Worm (Caenorhabditis elegans) whole organism, mixed stage, embryonic: ENCODE measurements around the gene efl-3.

Source experiments
- lsy-2 ChIP-seq: fragments of 150-350 bp; optimal IDR thresholded peaks from 2 replicates; lab custom pipeline; 2014; ENCODE audit warnings: missing biosample characterization, missing genetic modification characterization
- mep-1 ChIP-seq: fragments of 150-350 bp; optimal IDR thresholded peaks from 2 replicates; lab custom pipeline; 2017; ENCODE audit warnings: missing biosample characterization, missing genetic modification reagents, missing genetic modification characterization, inconsistent platforms
- nhr-12 ChIP-seq: fragments of 150-350 bp; optimal IDR thresholded peaks from 2 replicates; lab custom pipeline; 2014; ENCODE audit warnings: missing biosample characterization, missing genetic modification characterization
- nhr-28 ChIP-seq: fragments of 150-350 bp; optimal IDR thresholded peaks from 2 replicates; lab custom pipeline; 2014; ENCODE audit warnings: missing biosample characterization, missing genetic modification characterization
- nhr-76 ChIP-seq: sonication (generic microtip); optimal IDR thresholded peaks from 2 replicates; lab custom pipeline; 2017; ENCODE audit warnings: missing biosample characterization, missing genetic modification characterization
- sptf-1 ChIP-seq: sonication (generic microtip); optimal IDR thresholded peaks from 2 replicates; lab custom pipeline; 2017; ENCODE audit warnings: mild to moderate bottlenecking, missing genetic modification characterization, moderate library complexity, missing compliant biosample characterization
- tbx-8 ChIP-seq: fragments of 200-800 bp; sonication (Bioruptor generic); optimal IDR thresholded peaks from 2 replicates; lab custom pipeline; 2018; ENCODE audit warnings: mild to moderate bottlenecking, missing genetic modification characterization, moderate library complexity, missing compliant biosample characterization
- unc-39 ChIP-seq: fragments of 150-350 bp; optimal IDR thresholded peaks from 2 replicates; lab custom pipeline; 2014; ENCODE audit warnings: missing biosample characterization, missing genetic modification characterization

DNA sequence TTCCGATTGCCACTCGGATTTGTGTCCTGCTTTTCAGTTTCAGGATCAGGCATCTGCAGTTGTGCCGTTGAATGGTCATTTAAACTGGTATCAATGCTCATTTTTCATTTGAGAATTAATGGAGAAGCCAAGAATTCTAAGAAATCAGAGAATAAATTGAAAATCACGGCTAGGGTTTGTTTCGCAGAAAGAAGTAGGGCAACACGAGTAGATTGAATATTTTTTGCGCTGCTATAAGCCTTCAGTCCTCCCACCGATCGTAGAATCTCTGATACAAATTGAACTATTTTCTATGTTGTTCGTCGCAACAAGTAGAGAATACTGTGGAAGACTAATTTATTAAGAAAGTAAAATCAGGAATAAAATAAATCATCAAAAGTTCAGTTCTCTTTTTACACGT is 24.6 kb downstream of the efl-3 start, which contains the start of gene acp-3:
- TF ChIP-seq nhr-12 (tag; lab: Kevin White, UChicago), result no peak
- no peak for TF ChIP-seq lsy-2 (tag; lab: Kevin White, UChicago)
- TF ChIP-seq sptf-1 (tag; lab: Kevin White, UChicago), result no peak
- no peak for TF ChIP-seq tbx-8 (GFP tag; lab: Kevin White, UChicago)
- no peak for TF ChIP-seq nhr-76 (tag; lab: Kevin White, UChicago)
- TF ChIP-seq unc-39, result no peak
- TF ChIP-seq mep-1, result no peak
- no peak for TF ChIP-seq nhr-28 (tag; lab: Kevin White, UChicago)
